Fruit fly (Drosophila melanogaster): Measurements from ENCODE around the gene Diap1.

The Diap1 gene

DNA sequence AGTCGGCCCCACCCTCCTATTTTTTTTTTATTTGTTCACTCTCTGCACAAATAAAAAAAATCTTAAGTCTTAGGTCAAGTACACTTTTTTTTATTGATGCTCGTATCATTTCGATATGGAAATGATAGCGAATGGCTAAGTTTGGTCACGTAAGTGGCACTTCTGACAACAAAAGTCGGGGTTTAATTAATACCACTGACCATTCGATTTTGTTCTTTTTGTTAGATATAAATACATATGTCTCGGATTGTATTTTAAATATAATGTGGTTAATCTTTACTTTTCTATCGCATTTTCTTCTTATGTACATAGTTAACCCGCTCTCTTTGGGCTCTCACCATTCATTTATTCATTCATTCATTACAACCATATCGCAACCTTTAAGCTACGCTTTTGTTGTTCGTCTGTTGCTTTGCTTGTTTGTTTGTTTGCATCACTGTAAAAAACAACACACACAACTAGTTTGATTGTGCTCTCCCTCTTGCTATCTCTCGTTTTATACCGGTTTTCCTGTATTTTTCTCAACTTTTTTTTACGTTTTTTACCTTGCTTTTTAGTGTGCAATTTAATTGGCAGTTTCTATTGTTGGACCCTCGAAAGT, 48.6 kb downstream of the Diap1 start (continued):
- TF ChIP-seq nom (GFP tag; optimal IDR thresholded peaks at IDR 0.05) (peak; percentile 71), stc (GFP tag; IDR thresholded peaks at IDR 0.05) (0 out of 2 replicates have a peak, but pooled peaks have one; percentile 25), bsh (GFP tag; optimal IDR thresholded peaks at IDR 0.05) (peak in 1 of 2 experiments; percentile 78), Hr51 (GFP tag; optimal IDR thresholded peaks at IDR 0.05) (peak in 1 of 2 experiments; percentile 25), CG8281 (tag; optimal IDR thresholded peaks at IDR 0.05) (peak; percentile 98), CG17802 (tag; optimal IDR thresholded peaks at IDR 0.05) (no peak), lilli (GFP tag; optimal IDR thresholded peaks at IDR 0.05) (peak; percentile 1)

DNA sequence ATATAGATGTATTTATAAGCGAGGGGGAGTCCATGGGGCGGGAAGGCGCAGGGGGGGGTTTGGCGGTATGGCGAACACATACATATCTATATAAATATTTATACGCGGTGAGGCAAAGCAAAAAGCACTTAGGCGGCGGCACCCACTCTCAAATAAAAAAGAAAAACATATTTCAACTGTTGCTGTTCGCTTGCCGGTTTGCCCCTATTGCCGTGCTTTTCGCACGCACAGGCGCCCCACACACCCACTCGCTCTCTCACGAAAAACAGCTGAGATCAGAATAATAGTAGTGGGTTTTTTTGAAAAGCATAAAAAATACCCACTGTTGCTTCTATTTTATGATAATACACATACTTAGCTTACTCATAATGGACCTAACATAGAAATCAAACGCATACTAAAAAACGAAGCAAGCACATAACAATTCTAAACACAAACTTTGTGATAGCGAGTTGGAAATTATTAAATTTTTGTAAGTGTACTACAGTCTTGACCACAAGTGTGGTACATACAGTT, 49.6 kb downstream of the Diap1 start:
- TF ChIP-seq gcm2 (GFP tag; optimal IDR thresholded peaks at IDR 0.05) = peak; percentile 73
- peak; percentile 51 for TF ChIP-seq H2.0 (GFP tag; IDR thresholded peaks at IDR 0.05)
- peak; percentile 67 for TF ChIP-seq CG4328 (GFP tag; optimal IDR thresholded peaks at IDR 0.05)
- TF ChIP-seq Fer1 (GFP tag; optimal IDR thresholded peaks at IDR 0.05) = peak; percentile 93
- TF ChIP-seq CG7745 (tag; optimal IDR thresholded peaks at IDR 0.05) = no peak
- peak; percentile 50; the same call in 2 of the 4 replicates for TF ChIP-seq Gug (GFP tag; IDR thresholded peaks at IDR 0.05)
- TF ChIP-seq CG17802 (tag; optimal IDR thresholded peaks at IDR 0.05) = no peak
- TF ChIP-seq caup (GFP tag; optimal IDR thresholded peaks at IDR 0.05; ENCODE audit: severe bottlenecking) = peak; percentile 84
- TF ChIP-seq exex (tag; optimal IDR thresholded peaks at IDR 0.05) = peak; percentile 63
- peak; percentile 35 for TF ChIP-seq sqz (GFP tag; optimal IDR thresholded peaks at IDR 0.05)
- TF ChIP-seq CG3847 (GFP tag; IDR thresholded peaks at IDR 0.05) = peak; percentile 69
- no peak for TF ChIP-seq oc (tag; optimal IDR thresholded peaks at IDR 0.05)
- TF ChIP-seq Bteb2 (GFP tag; optimal IDR thresholded peaks at IDR 0.05) = peak; percentile 67
- peak; percentile 55 for TF ChIP-seq CG1603 (tag; optimal IDR thresholded peaks at IDR 0.05)
- TF ChIP-seq stwl (tag; optimal IDR thresholded peaks at IDR 0.05) = no peak
- TF ChIP-seq prd (optimal IDR thresholded peaks at IDR 0.05) = no peak
- peak; percentile 61 for TF ChIP-seq prd (GFP tag; IDR thresholded peaks at IDR 0.05)
- no peak for TF ChIP-seq lov (optimal IDR thresholded peaks at IDR 0.05)
- no peak for TF ChIP-seq lov (GFP tag; IDR thresholded peaks at IDR 0.05)
- peak; percentile 31 for TF ChIP-seq salm (tag; optimal IDR thresholded peaks at IDR 0.05)
- TF ChIP-seq Poxn (GFP tag; IDR thresholded peaks at IDR 0.05) = peak; percentile 31; the same call in 1 of the 2 replicates
- TF ChIP-seq pho (GFP tag; optimal IDR thresholded peaks at IDR 0.05) = peak; percentile 83
- TF ChIP-seq CG2116 (GFP tag; optimal IDR thresholded peaks at IDR 0.05) = peak; percentile 22
- no peak for TF ChIP-seq gt (GFP tag; IDR thresholded peaks at IDR 0.05)
- peak; percentile 60; the same call in 1 of the 2 replicates for TF ChIP-seq Adf1 (GFP tag; IDR thresholded peaks at IDR 0.05)
- peak; percentile 59 for TF ChIP-seq tin (GFP tag; optimal IDR thresholded peaks at IDR 0.05)
- no peak for TF ChIP-seq ara (GFP tag; IDR thresholded peaks at IDR 0.05)
- peak; percentile 67 for TF ChIP-seq Xbp1 (GFP tag; optimal IDR thresholded peaks at IDR 0.05)
- TF ChIP-seq nom (GFP tag; optimal IDR thresholded peaks at IDR 0.05) = no peak
- peak; percentile 68 for TF ChIP-seq CG8281 (tag; optimal IDR thresholded peaks at IDR 0.05)
- TF ChIP-seq CG12299 (tag; optimal IDR thresholded peaks at IDR 0.05) = peak; percentile 68
- TF ChIP-seq CG5953 (GFP tag; IDR thresholded peaks at IDR 0.05) = no peak
- TF ChIP-seq CG8359 (GFP tag; optimal IDR thresholded peaks at IDR 0.05; ENCODE audit: borderline replicate concordance) = no peak
- peak; percentile 60; the same call in 1 of the 2 replicates for TF ChIP-seq esg (GFP tag; conservative IDR thresholded peaks at IDR 0.05)
- no peak for TF ChIP-seq kni (GFP tag; optimal IDR thresholded peaks at IDR 0.05)
- TF ChIP-seq CG32772 (GFP tag; IDR thresholded peaks at IDR 0.05) = peak; percentile 62
- peak; percentile 27 for TF ChIP-seq trem (tag; optimal IDR thresholded peaks at IDR 0.05)
- TF ChIP-seq CG6854 (GFP tag; optimal IDR thresholded peaks at IDR 0.05) = peak; percentile 69
- peak; percentile 52; the same call in 1 of the 3 replicates for TF ChIP-seq CG2889 (GFP tag; IDR thresholded peaks at IDR 0.05)
- peak; percentile 26 for TF ChIP-seq CG15601 (tag; optimal IDR thresholded peaks at IDR 0.05)
- no peak for TF ChIP-seq fru (optimal IDR thresholded peaks at IDR 0.05)
- TF ChIP-seq CkIIα-i1 (GFP tag; IDR thresholded peaks at IDR 0.05) = no peak
- no peak for TF ChIP-seq CG17912 (GFP tag; optimal IDR thresholded peaks at IDR 0.05)
